Worm (Caenorhabditis elegans) whole organism, young adult: ENCODE data around the gene W09G10.9.

Experiments used
- K11D2.4 ChIP-seq: fragments of 200-800 bp; sonication (Bioruptor generic); IDR thresholded peaks from 2 replicates; pipeline ENCODE4 v1.3.6; 2022; ENCODE audit warnings: missing genetic modification reagents, missing genetic modification characterization, missing compliant biosample characterization
- T07F8.4 ChIP-seq: sonication (generic microtip); optimal IDR thresholded peaks from 2 replicates; lab custom pipeline; 2016; ENCODE audit warnings: mild to moderate bottlenecking, missing genetic modification characterization, moderate library complexity, missing compliant biosample characterization
- ama-1 ChIP-seq, 3 experiments: fragments of 150-350 bp in 1 of 3; sonication (generic microtip) in 2 of 3; optimal IDR thresholded peaks; 2 replicates each; lab custom pipeline; 2014 to 2018; ENCODE audit warnings: missing biosample characterization in 2 of 3, missing genetic modification characterization in 2 of 3, missing genetic modification reagents in 2 of 3
- efl-1 ChIP-seq: fragments of 150-350 bp; optimal IDR thresholded peaks from 2 replicates; lab custom pipeline; 2014; ENCODE audit warnings: missing biosample characterization, missing genetic modification reagents, missing genetic modification characterization
- egl-18 ChIP-seq: fragments of 200-800 bp; sonication (Bioruptor generic); IDR thresholded peaks from 2 replicates; pipeline ENCODE4 v1.3.6; 2022; ENCODE audit warnings: missing genetic modification reagents, missing genetic modification characterization, missing compliant biosample characterization
- him-1 ChIP-seq: sonication (generic microtip); optimal IDR thresholded peaks from 2 replicates; lab custom pipeline; 2016; ENCODE audit warnings: missing genotype, missing genetic modification reagents, missing genetic modification characterization, missing compliant biosample characterization
- hlh-12 ChIP-seq: sonication (generic microtip); optimal IDR thresholded peaks from 2 replicates; lab custom pipeline; 2016; ENCODE audit warnings: missing genetic modification characterization, missing compliant biosample characterization
- lin-54 ChIP-seq: fragments of 200-800 bp; sonication (Bioruptor generic); optimal IDR thresholded peaks from 2 replicates; lab custom pipeline; 2018; ENCODE audit warnings: mild to moderate bottlenecking, missing genetic modification characterization, missing compliant biosample characterization
- sptf-2 ChIP-seq: fragments of 200-800 bp; sonication (Bioruptor generic); optimal IDR thresholded peaks from 2 replicates; lab custom pipeline; 2018; ENCODE audit warnings: mild to moderate bottlenecking, missing genetic modification characterization, missing compliant biosample characterization
- ztf-28 ChIP-seq: fragments of 200-800 bp; sonication (Bioruptor generic); IDR thresholded peaks from 2 replicates; pipeline ENCODE4 v1.3.6; 2022; ENCODE audit warnings: missing genetic modification reagents, missing genetic modification characterization, missing compliant biosample characterization

DNA sequence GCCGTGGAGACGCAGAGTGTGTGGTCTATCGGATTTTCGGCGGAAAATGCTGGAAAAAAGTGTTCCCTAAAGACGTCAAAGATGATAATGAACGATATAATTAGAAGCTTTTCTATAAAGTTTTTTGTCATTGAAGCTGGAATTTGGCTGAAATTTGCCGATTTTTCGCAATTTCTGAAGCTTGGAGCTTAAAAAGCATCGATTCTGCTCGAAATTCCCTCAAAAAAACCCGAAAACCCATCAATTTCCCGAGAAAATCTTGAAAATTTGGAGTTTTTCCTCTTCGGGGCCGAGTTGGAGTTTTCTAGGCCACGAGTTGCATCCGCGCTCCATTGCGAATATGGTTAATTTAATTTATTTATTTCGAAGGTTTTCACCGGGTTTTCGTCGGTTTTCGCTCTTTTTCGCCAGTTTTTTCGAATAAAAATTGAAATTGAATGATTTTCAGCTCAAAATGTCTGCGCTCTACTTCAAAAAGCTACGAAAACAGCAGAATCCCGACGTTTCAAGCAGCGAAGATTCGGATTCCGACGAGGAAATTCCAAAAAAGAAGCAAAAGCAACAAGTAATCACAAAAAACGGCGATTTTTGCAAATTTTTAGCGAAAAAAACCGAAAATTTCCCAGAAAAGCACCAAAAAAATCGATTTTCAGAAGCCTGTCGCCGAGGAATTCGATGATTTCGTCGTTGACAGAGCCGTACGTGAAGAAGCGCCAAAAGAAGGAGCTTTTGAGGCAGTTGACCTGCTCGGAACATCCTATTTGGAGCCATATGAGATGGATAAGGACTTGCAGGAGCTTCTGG, 18.9 kb upstream of the W09G10.9 start, which contains the start of the genes col-71 and Y49F6B.2:
- TF ChIP-seq him-1 (tag; lab: Kevin White, UChicago) (no peak), egl-18 (GFP tag; lab: Robert Waterston, UW) (no peak), ama-1 (optimal IDR thresholded peaks at IDR 0.05; lab: Kevin White, UChicago) (no peak), ama-1 (GFP tag; optimal IDR thresholded peaks at IDR 0.05; lab: Kevin White, UChicago) (no peak), efl-1 (peak; percentile 27), sptf-2 (GFP tag; lab: Kevin White, UChicago) (no peak), ztf-28 (GFP tag; lab: Robert Waterston, UW) (peak; percentile 53; the same call in 1 of the 2 replicates), hlh-12 (tag; lab: Kevin White, UChicago) (no peak), lin-54 (GFP tag; lab: Kevin White, UChicago) (peak; percentile 62), T07F8.4 (tag; lab: Kevin White, UChicago) (no peak), K11D2.4 (GFP tag; lab: Robert Waterston, UW) (peak; percentile 69; the same call in 1 of the 2 replicates)
